Worm (Caenorhabditis elegans) whole organism, L4 larva: Measurements from ENCODE around the gene ttr-38.

ENCODE experiments used
- F10B5.3 ChIP-seq: sonication (generic microtip); optimal IDR thresholded peaks from 2 replicates; lab custom pipeline; 2016; ENCODE audit warnings: mild to moderate bottlenecking, missing genetic modification characterization, missing compliant biosample characterization
- Y48G9A.11 ChIP-seq: fragments of 200-800 bp; sonication (Bioruptor generic); IDR thresholded peaks from 2 replicates; pipeline ENCODE4 v1.3.6; 2022; ENCODE audit warnings: missing genetic modification reagents, missing genetic modification characterization, missing compliant biosample characterization
- Y75B8A.6 ChIP-seq: fragments of 200-800 bp; sonication (Bioruptor generic); IDR thresholded peaks from 2 replicates; pipeline ENCODE4 v1.3.6; 2022; ENCODE audit warnings: missing genetic modification reagents, missing genetic modification characterization, missing compliant biosample characterization
- ZK546.5 ChIP-seq, 2 experiments: sonication (generic microtip); optimal IDR thresholded peaks; 2 replicates each; lab custom pipeline; 2017; ENCODE audit warnings: missing biosample characterization in 2 of 2, missing genetic modification characterization in 2 of 2
- aha-1 ChIP-seq: fragments of 150-350 bp; peaks from one replicate; lab custom pipeline; 2014; ENCODE audit warnings: missing biosample characterization, missing genetic modification characterization
- ces-1 ChIP-seq: fragments of 150-350 bp; sonication (generic microtip); optimal IDR thresholded peaks from 4 replicates; lab custom pipeline; 2014; ENCODE audit warnings: missing biosample characterization, missing genetic modification reagents, missing genetic modification characterization
- cey-2 ChIP-seq: sonication (generic microtip); optimal IDR thresholded peaks from 3 replicates; lab custom pipeline; 2017; ENCODE audit warnings: missing genetic modification characterization, mild to moderate bottlenecking, missing compliant biosample characterization, antibody characterized with exemption, borderline replicate concordance; ENCODE audit not compliant: insufficient read depth
- daf-12 ChIP-seq: fragments of 150-350 bp; optimal IDR thresholded peaks from 2 replicates; lab custom pipeline; 2014; ENCODE audit warnings: missing biosample characterization, missing genetic modification reagents, missing genetic modification characterization
- daf-19 ChIP-seq: fragments of 200-800 bp; sonication (Bioruptor generic); conservative IDR thresholded peaks from 2 replicates; pipeline ENCODE4 v1.3.6; 2022; ENCODE audit warnings: missing genetic modification characterization, missing compliant biosample characterization
- daf-8 ChIP-seq: fragments of 200-800 bp; sonication (Bioruptor generic); IDR thresholded peaks from 2 replicates; pipeline ENCODE4 v1.3.6; 2022; ENCODE audit warnings: missing genetic modification characterization, missing compliant biosample characterization
- dmd-6 ChIP-seq: fragments of 200-800 bp; sonication (Bioruptor generic); IDR thresholded peaks from 2 replicates; pipeline ENCODE4 v1.3.6; 2022; ENCODE audit warnings: missing genetic modification reagents, missing genetic modification characterization, missing compliant biosample characterization
- duxl-1 ChIP-seq: sonication (generic microtip); optimal IDR thresholded peaks from 2 replicates; lab custom pipeline; 2016; ENCODE audit warnings: mild to moderate bottlenecking, missing genetic modification characterization, moderate library complexity, missing compliant biosample characterization; ENCODE audit not compliant: poor library complexity
- dve-1 ChIP-seq: sonication (generic microtip); optimal IDR thresholded peaks from 2 replicates; lab custom pipeline; 2017; ENCODE audit warnings: antibody characterized with exemption, mild to moderate bottlenecking, missing genetic modification characterization, missing compliant biosample characterization; ENCODE audit not compliant: insufficient read depth
- egl-43 ChIP-seq: fragments of 200-800 bp; sonication (Bioruptor generic); IDR thresholded peaks from 2 replicates; pipeline ENCODE4 v1.3.6; 2022; ENCODE audit warnings: missing genetic modification reagents, missing genetic modification characterization, missing compliant biosample characterization
- lir-3 ChIP-seq: sonication (generic microtip); optimal IDR thresholded peaks from 2 replicates; lab custom pipeline; 2016; ENCODE audit warnings: mild to moderate bottlenecking, missing genetic modification characterization, missing compliant biosample characterization
- lsy-2 ChIP-seq, 2 experiments: fragments of 150-350 bp in 1 of 2; sonication (generic microtip) in 1 of 2; optimal IDR thresholded peaks; 2 replicates each; lab custom pipeline; 2014 to 2017; ENCODE audit warnings: missing biosample characterization in 2 of 2, missing genetic modification characterization in 2 of 2
- madf-5 ChIP-seq, 2 experiments: fragments of 200-800 bp; sonication (Bioruptor generic); IDR thresholded peaks; 2 replicates each; pipeline ENCODE4 v1.3.6; 2022; ENCODE audit warnings: missing compliant biosample characterization in 2 of 2, missing genetic modification characterization in 2 of 2
- mdl-1 ChIP-seq, 2 experiments: fragments of 150-350 bp in 1 of 2; sonication (generic microtip) in 1 of 2; optimal IDR thresholded peaks; 2 replicates each; lab custom pipeline; 2014 to 2017; ENCODE audit warnings: missing biosample characterization in 2 of 2, missing genetic modification characterization in 2 of 2
- mep-1 ChIP-seq: fragments of 150-350 bp; sonication (generic microtip); optimal IDR thresholded peaks from 3 replicates; lab custom pipeline; 2014; ENCODE audit warnings: missing biosample characterization, missing genetic modification characterization
- mxl-3 ChIP-seq: fragments of 200-800 bp; sonication (Bioruptor generic); optimal IDR thresholded peaks from 2 replicates; lab custom pipeline; 2018; ENCODE audit warnings: mild to moderate bottlenecking, missing genetic modification characterization, missing compliant biosample characterization
- nhr-10 ChIP-seq: fragments of 150-350 bp; optimal IDR thresholded peaks from 2 replicates; lab custom pipeline; 2014; ENCODE audit warnings: missing biosample characterization, missing genetic modification characterization
- nhr-102 ChIP-seq: sonication (generic microtip); optimal IDR thresholded peaks from 2 replicates; lab custom pipeline; 2016; ENCODE audit warnings: mild to moderate bottlenecking, missing genetic modification characterization, moderate library complexity, missing compliant biosample characterization
- nhr-111 ChIP-seq: fragments of 200-800 bp; sonication (Bioruptor generic); optimal IDR thresholded peaks from 2 replicates; lab custom pipeline; 2018; ENCODE audit warnings: mild to moderate bottlenecking, missing genetic modification characterization, missing compliant biosample characterization
- nhr-42 ChIP-seq: fragments of 200-800 bp; sonication (Bioruptor generic); IDR thresholded peaks from 2 replicates; pipeline ENCODE4 v1.3.6; 2022; ENCODE audit warnings: missing genetic modification characterization, missing compliant biosample characterization
- nhr-77 ChIP-seq: fragments of 150-350 bp; optimal IDR thresholded peaks from 2 replicates; lab custom pipeline; 2014; ENCODE audit warnings: missing biosample characterization, missing genetic modification characterization
- pha-4 ChIP-seq, 2 experiments: fragments of 150-350 bp in 1 of 2; fragments of 200-800 bp in 1 of 2; sonication (Bioruptor generic) in 1 of 2; IDR thresholded peaks in 1 of 2; optimal IDR thresholded peaks in 1 of 2; 2 replicates each; pipeline versions ENCODE4 v1.3.6 to Lab custom; 2014 to 2022; ENCODE audit warnings: missing genetic modification characterization in 2 of 2, missing genetic modification reagents in 2 of 2, missing biosample characterization in 1 of 2, missing compliant biosample characterization in 1 of 2
- pqm-1 ChIP-seq: sonication (generic microtip); optimal IDR thresholded peaks from 2 replicates; lab custom pipeline; 2017; ENCODE audit warnings: missing biosample characterization, missing genetic modification characterization
- sdz-12 ChIP-seq: fragments of 200-800 bp; sonication (Bioruptor generic); optimal IDR thresholded peaks from 2 replicates; lab custom pipeline; 2018; ENCODE audit warnings: mild to moderate bottlenecking, missing genetic modification characterization, missing compliant biosample characterization
- skn-1 ChIP-seq: fragments of 150-350 bp; optimal IDR thresholded peaks from 2 replicates; lab custom pipeline; 2014; ENCODE audit warnings: missing biosample characterization, missing genetic modification characterization
- snpc-1.2 ChIP-seq: fragments of 200-800 bp; sonication (Bioruptor generic); IDR thresholded peaks from 2 replicates; pipeline ENCODE4 v1.3.6; 2022; ENCODE audit warnings: missing genetic modification reagents, missing genetic modification characterization, missing compliant biosample characterization
- snpc-4 ChIP-seq: fragments of 150-350 bp; optimal IDR thresholded peaks from 2 replicates; lab custom pipeline; 2014; ENCODE audit warnings: missing biosample characterization, missing genetic modification characterization
- unc-130 ChIP-seq: sonication (generic microtip); optimal IDR thresholded peaks from 2 replicates; lab custom pipeline; 2016; ENCODE audit warnings: missing genetic modification reagents, missing genetic modification characterization, missing compliant biosample characterization
- vab-7 ChIP-seq: fragments of 200-800 bp; sonication (Bioruptor generic); IDR thresholded peaks from 2 replicates; pipeline ENCODE4 v1.3.6; 2022; ENCODE audit warnings: missing genetic modification reagents, missing genetic modification characterization, missing compliant biosample characterization
- zip-2 ChIP-seq: fragments of 150-350 bp; optimal IDR thresholded peaks from 2 replicates; lab custom pipeline; 2014; ENCODE audit warnings: missing biosample characterization, missing genetic modification characterization

Gene ttr-38

DNA sequence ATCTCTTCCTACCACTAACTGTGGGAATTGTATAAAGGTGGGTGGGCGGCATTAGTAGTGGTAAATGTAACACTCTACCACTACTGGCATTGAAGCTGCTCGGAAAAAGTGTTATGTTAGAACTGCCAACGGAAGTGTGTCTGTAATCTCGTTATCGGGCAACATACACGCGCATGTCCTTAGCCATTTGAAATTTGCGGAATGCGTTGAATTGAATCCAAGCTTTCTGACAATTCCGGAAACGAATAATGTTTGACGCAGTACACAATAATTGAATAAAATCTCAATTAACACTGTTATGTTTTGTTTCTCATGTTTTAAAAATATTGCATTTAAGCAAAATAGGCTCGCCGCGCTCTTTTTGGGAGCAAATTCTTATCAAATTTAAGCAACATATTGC is 10.7 kb upstream of the ttr-38 start:
- TF ChIP-seq egl-43 (GFP tag; lab: Robert Waterston, UW): no peak
- no peak for TF ChIP-seq snpc-4 (tag; lab: Kevin White, UChicago)
- TF ChIP-seq pha-4 (GFP tag; IDR thresholded peaks at IDR 0.05; lab: Robert Waterston, UW): no peak
- no peak for TF ChIP-seq pha-4 (tag; optimal IDR thresholded peaks at IDR 0.05; lab: Kevin White, UChicago)
- no peak for TF ChIP-seq snpc-1.2
- TF ChIP-seq lir-3 (tag; lab: Kevin White, UChicago): no peak
- TF ChIP-seq F10B5.3: no peak
- TF ChIP-seq ZK546.5 (tag; optimal IDR thresholded peaks at IDR 0.05; lab: Kevin White, UChicago): no peak
- no peak for TF ChIP-seq mep-1 (tag; lab: Kevin White, UChicago)
- TF ChIP-seq nhr-10 (tag; lab: Kevin White, UChicago): no peak
- TF ChIP-seq Y75B8A.6: no peak
- no peak for TF ChIP-seq nhr-42 (GFP tag; lab: Robert Waterston, UW)
- no peak for TF ChIP-seq aha-1 (tag; lab: Kevin White, UChicago)
- no peak for TF ChIP-seq mdl-1 (tag; optimal IDR thresholded peaks at IDR 0.05; lab: Kevin White, UChicago)
- no peak for TF ChIP-seq lsy-2 (tag; optimal IDR thresholded peaks at IDR 0.05; lab: Kevin White, UChicago)
- TF ChIP-seq sdz-12: no peak
- TF ChIP-seq cey-2 (tag; lab: Kevin White, UChicago): no peak
- TF ChIP-seq ces-1 (GFP tag; lab: Kevin White, UChicago): no peak
- no peak for TF ChIP-seq zip-2
- TF ChIP-seq mxl-3 (GFP tag; lab: Kevin White, UChicago): no peak
- TF ChIP-seq vab-7: no peak
- TF ChIP-seq, all 104 proteins: peak for 0

DNA sequence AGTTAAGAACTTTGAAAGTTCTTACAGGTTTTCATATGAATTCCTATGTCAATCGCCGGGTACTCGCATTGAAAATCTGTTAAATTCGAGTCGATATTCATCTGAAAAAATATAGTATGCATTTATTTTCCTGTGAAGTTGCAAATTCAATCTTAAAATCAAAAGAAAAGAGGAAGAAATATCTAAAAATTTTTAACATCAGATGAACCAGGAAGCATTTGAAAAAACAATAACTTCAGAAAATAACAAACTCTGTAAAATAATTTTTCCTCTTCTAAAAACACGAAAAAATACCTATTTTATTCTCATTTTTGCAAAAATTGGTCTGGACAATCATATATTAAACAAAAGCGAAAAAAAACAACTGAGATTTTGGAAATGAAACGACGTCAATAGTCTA is 4.8 kb upstream of the ttr-38 start, which contains the start of gene npr-7:
TSS of gene npr-7 (minus strand) at position 101 of the 400 bp plus-strand sequence.
- no peak for TF ChIP-seq snpc-1.2
- TF ChIP-seq, all 104 proteins: peak for 0

DNA sequence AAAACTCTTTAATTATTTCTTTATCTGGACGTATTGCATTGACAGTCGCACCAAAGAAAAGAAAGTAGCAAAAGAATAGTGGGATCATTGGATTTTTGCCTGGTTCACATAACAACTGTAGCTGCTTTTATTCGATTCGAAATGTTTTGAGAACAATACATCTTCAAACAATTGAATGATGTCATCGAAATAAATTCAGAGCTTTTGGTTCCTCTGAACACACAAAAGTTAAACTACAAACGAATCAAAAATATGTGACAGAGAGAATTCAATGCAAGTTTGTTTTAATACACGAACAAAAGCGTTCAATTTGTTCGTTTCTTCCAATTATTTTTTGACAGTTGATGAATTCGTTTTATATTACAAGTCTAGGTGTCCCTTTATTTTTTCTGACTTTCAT is 3.1 kb downstream of the ttr-38 start, which contains the start of gene H29C22.1:
TSS of gene H29C22.1 (minus strand) at position 101 of the 400 bp plus-strand sequence.
- TF ChIP-seq aha-1 (tag; lab: Kevin White, UChicago): no peak
- TF ChIP-seq nhr-102: no peak
- no peak for TF ChIP-seq Y48G9A.11
- TF ChIP-seq skn-1 (tag; lab: Kevin White, UChicago): no peak
- no peak for TF ChIP-seq nhr-111 (GFP tag; lab: Kevin White, UChicago)
- no peak for TF ChIP-seq daf-19 (GFP tag; lab: Robert Waterston, UW)
- no peak for TF ChIP-seq dmd-6 (GFP tag; lab: Robert Waterston, UW)
- no peak for TF ChIP-seq nhr-77 (tag; lab: Kevin White, UChicago)
- TF ChIP-seq madf-5 (GFP tag; IDR thresholded peaks at IDR 0.05; lab: Robert Waterston, UW): no peak
- no peak for TF ChIP-seq daf-8 (GFP tag; lab: Robert Waterston, UW)
- no peak for TF ChIP-seq mxl-3 (GFP tag; lab: Kevin White, UChicago)
- no peak for TF ChIP-seq unc-130
- no peak for TF ChIP-seq daf-12 (tag; lab: Kevin White, UChicago)
- TF ChIP-seq mdl-1 (tag; optimal IDR thresholded peaks at IDR 0.05; lab: Kevin White, UChicago): no peak
- TF ChIP-seq dve-1 (tag; lab: Kevin White, UChicago): no peak
- no peak for TF ChIP-seq pqm-1 (tag; lab: Kevin White, UChicago)

DNA sequence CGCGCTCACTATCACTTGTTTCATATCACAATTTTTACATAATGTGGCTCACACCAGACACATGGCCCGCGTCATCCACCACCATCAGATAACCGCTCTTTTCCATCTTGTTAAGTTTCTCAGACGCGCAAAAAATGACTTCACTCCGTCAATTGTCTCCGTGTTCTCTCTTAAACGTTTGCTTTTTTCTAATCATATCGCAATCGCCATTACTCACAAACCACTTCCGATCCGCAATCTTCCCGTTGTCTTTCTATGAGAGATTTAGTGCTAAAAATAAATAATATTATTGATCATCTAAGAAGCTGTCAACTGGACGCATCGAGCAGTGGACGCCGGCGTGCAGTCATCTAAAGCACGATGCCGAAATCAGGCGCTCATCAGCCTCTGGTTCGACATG is 10.9 kb downstream of the ttr-38 start, which contains the start of gene tmc-2:
TSS of gene tmc-2 (plus strand) at position 301 of the 400 bp plus-strand sequence.
- TF ChIP-seq sdz-12: no peak
- no peak for TF ChIP-seq duxl-1 (tag; lab: Kevin White, UChicago)
- TF ChIP-seq nhr-102: no peak
